Worm (Caenorhabditis elegans) whole organism, L3 larva: ENCODE results near the gene F22E5.9.
"Not testable (repeated sequence)": the region's sequence is repeated elsewhere in the genome, so short reads cannot be mapped to it uniquely, and the experiment has no call there.

Experiments used
- R02D3.7 ChIP-seq: fragments of 150-350 bp; optimal IDR thresholded peaks from 2 replicates; lab custom pipeline; 2014; ENCODE audit warnings: missing biosample characterization, missing genetic modification characterization
- aly-2 ChIP-seq: fragments of 150-350 bp; optimal IDR thresholded peaks from 2 replicates; lab custom pipeline; 2014; ENCODE audit warnings: missing biosample characterization, missing genetic modification characterization
- ama-1 ChIP-seq: fragments of 150-350 bp; optimal IDR thresholded peaks from 2 replicates; lab custom pipeline; 2018
- ceh-16 ChIP-seq: sonication (generic microtip); optimal IDR thresholded peaks from 2 replicates; lab custom pipeline; 2017; ENCODE audit warnings: missing biosample characterization, missing genetic modification characterization
- egl-5 ChIP-seq: fragments of 150-350 bp; optimal IDR thresholded peaks from 2 replicates; lab custom pipeline; 2017; ENCODE audit warnings: missing biosample characterization, missing genetic modification reagents, missing genetic modification characterization, inconsistent platforms
- elt-1 ChIP-seq: fragments of 150-350 bp; optimal IDR thresholded peaks from 2 replicates; lab custom pipeline; 2014; ENCODE audit warnings: missing biosample characterization, missing genetic modification characterization
- elt-2 ChIP-seq: sonication (generic microtip); optimal IDR thresholded peaks from 2 replicates; lab custom pipeline; 2016; ENCODE audit warnings: missing genetic modification reagents, mild to moderate bottlenecking, missing genetic modification characterization, missing compliant biosample characterization
- fkh-10 ChIP-seq: sonication (generic microtip); optimal IDR thresholded peaks from 2 replicates; lab custom pipeline; 2017; ENCODE audit warnings: missing biosample characterization, missing genetic modification reagents, missing genetic modification characterization
- fos-1 ChIP-seq: fragments of 150-350 bp; optimal IDR thresholded peaks from 2 replicates; lab custom pipeline; 2014; ENCODE audit warnings: missing biosample characterization, missing genetic modification characterization
- hmg-11 ChIP-seq: sonication (generic microtip); optimal IDR thresholded peaks from 2 replicates; lab custom pipeline; 2016; ENCODE audit warnings: missing genetic modification characterization, missing compliant biosample characterization
- jun-1 ChIP-seq: fragments of 150-350 bp; optimal IDR thresholded peaks from 2 replicates; lab custom pipeline; 2014; ENCODE audit warnings: missing biosample characterization, missing genetic modification reagents, missing genetic modification characterization
- lin-15B ChIP-seq: fragments of 150-350 bp; optimal IDR thresholded peaks from 2 replicates; lab custom pipeline; 2014; ENCODE audit warnings: missing biosample characterization, missing genetic modification characterization
- lsy-12 ChIP-seq: sonication (generic microtip); optimal IDR thresholded peaks from 2 replicates; lab custom pipeline; 2016; ENCODE audit warnings: mild to moderate bottlenecking, missing genetic modification characterization, missing compliant biosample characterization
- mdl-1 ChIP-seq: fragments of 150-350 bp; optimal IDR thresholded peaks from 2 replicates; lab custom pipeline; 2014; ENCODE audit warnings: missing biosample characterization, missing genetic modification characterization
- nhr-11 ChIP-seq: fragments of 150-350 bp; optimal IDR thresholded peaks from 2 replicates; lab custom pipeline; 2014; ENCODE audit warnings: missing biosample characterization, missing genetic modification characterization
- nhr-12 ChIP-seq: fragments of 150-350 bp; optimal IDR thresholded peaks from 2 replicates; lab custom pipeline; 2014; ENCODE audit warnings: missing biosample characterization, missing genetic modification characterization
- nhr-23 ChIP-seq: fragments of 150-350 bp; optimal IDR thresholded peaks from 2 replicates; lab custom pipeline; 2014; ENCODE audit warnings: missing biosample characterization, missing genetic modification reagents, missing genetic modification characterization
- nhr-237 ChIP-seq: fragments of 150-350 bp; optimal IDR thresholded peaks from 2 replicates; lab custom pipeline; 2014; ENCODE audit warnings: missing biosample characterization, missing genetic modification characterization
- nhr-76 ChIP-seq: fragments of 150-350 bp; sonication (generic microtip); optimal IDR thresholded peaks from 5 replicates; lab custom pipeline; 2014; ENCODE audit warnings: missing biosample characterization, missing genetic modification characterization
- pha-4 ChIP-seq: fragments of 150-350 bp; optimal IDR thresholded peaks from 2 replicates; lab custom pipeline; 2014; ENCODE audit warnings: missing biosample characterization, missing genetic modification reagents, missing genetic modification characterization
- pqm-1 ChIP-seq: fragments of 150-350 bp; optimal IDR thresholded peaks from 2 replicates; lab custom pipeline; 2017; ENCODE audit warnings: missing biosample characterization, missing genetic modification characterization, inconsistent platforms
- skn-1 ChIP-seq: fragments of 150-350 bp; optimal IDR thresholded peaks from 2 replicates; lab custom pipeline; 2014; ENCODE audit warnings: missing biosample characterization, missing genetic modification characterization
- snpc-4 ChIP-seq: fragments of 150-350 bp; optimal IDR thresholded peaks from 2 replicates; lab custom pipeline; 2014; ENCODE audit warnings: missing biosample characterization, missing genetic modification characterization
- unc-39 ChIP-seq: sonication (generic microtip); optimal IDR thresholded peaks from 4 replicates; lab custom pipeline; 2017; ENCODE audit warnings: missing biosample characterization, missing genetic modification characterization
- unc-62 ChIP-seq: fragments of 150-350 bp; sonication (generic microtip); optimal IDR thresholded peaks from 4 replicates; lab custom pipeline; 2014; ENCODE audit warnings: missing biosample characterization, missing genetic modification reagents, missing genetic modification characterization
- ztf-11 ChIP-seq: fragments of 150-350 bp; optimal IDR thresholded peaks from 2 replicates; lab custom pipeline; 2014; ENCODE audit warnings: missing biosample characterization, missing genetic modification characterization
- ztf-4 ChIP-seq: fragments of 150-350 bp; optimal IDR thresholded peaks from 2 replicates; lab custom pipeline; 2014; ENCODE audit warnings: missing biosample characterization, missing genetic modification characterization

F22E5.9 gene

DNA sequence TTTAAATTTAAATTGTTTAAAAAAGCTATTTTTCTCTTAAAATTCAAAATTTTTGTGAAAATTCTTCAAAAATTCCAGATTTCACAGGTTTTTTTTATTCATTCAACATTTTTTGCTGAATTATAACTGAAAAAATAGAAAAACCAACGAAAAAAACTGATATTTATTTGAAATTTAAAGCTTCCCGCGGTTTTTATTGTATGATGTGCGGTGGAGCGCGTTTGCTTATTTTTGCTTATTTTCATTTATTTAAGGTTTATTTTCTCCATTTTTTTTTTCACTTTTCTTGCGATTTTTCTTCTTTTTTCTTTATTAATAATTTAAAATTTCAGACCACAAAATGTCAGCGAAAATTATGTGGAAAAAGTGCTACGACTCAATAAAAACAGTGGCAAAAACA lies at the start of gene F22E5.9:
Gene F22E5.9, plus strand, starts transcription at position 327 of the 400 bp plus-strand sequence.
- peak; percentile 52 for TF ChIP-seq skn-1 (tag; lab: Kevin White, UChicago)
- peak; percentile 32 for TF ChIP-seq pha-4 (tag; lab: Kevin White, UChicago)
- TF ChIP-seq nhr-11 (tag; lab: Kevin White, UChicago) = no peak

DNA sequence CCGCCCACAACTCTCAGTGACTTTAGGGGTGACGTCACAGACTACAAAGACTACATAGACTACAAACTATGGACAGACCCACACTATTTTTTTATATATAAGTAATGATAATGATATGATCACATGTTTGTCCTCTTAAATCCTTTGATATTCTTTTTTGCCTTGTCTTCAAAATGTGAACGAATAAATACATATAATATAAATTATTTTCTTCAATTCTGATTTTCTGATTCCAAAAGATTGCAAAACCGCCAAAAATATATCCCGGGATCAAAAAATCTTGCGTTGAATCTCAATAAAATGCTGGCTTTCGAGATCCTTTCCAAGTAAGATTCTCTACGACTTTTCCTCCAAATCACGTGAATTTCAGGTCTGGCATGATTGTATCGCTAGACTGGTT lies 38.0 kb upstream of the F22E5.9 start, which contains the start of gene F33H12.1:
Gene F33H12.1, plus strand, starts transcription at position 301 of the 400 bp plus-strand sequence.
- TF ChIP-seq skn-1 (tag; lab: Kevin White, UChicago); elt-1; ceh-16 (tag; lab: Kevin White, UChicago): not testable (repeated sequence)

ce11 chrII:2600931-2601330 lies 37.3 kb upstream of the F22E5.9 start:
- TF ChIP-seq elt-2 (tag; lab: Kevin White, UChicago) (no peak), snpc-4 (tag; lab: Kevin White, UChicago) (no peak), nhr-11 (tag; lab: Kevin White, UChicago) (no peak), pqm-1 (tag; lab: Kevin White, UChicago) (no peak), mdl-1 (tag; lab: Kevin White, UChicago) (no peak), ama-1 (lab: Kevin White, UChicago) (no peak), ztf-4 (tag; lab: Kevin White, UChicago) (no peak), nhr-237 (tag; lab: Kevin White, UChicago) (no peak), nhr-23 (tag; lab: Kevin White, UChicago) (no peak)
- TF ChIP-seq, all 47 proteins: peak for 0

- TF ChIP-seq hmg-11 (tag; lab: Kevin White, UChicago) (no peak), nhr-11 (tag; lab: Kevin White, UChicago) (no peak), egl-5 (no peak), aly-2 (no peak)
Observed at ce11 chrII:2605319-2605718, 32.9 kb upstream of the F22E5.9 start, which contains the start of gene sri-77. sri-77 (minus strand) TSS chrII:2605419.

- peak; percentile 30 for TF ChIP-seq fos-1 (tag; lab: Kevin White, UChicago)
- TF ChIP-seq pqm-1 (tag; lab: Kevin White, UChicago) = peak; percentile 73
- no peak for TF ChIP-seq unc-39 (tag; lab: Kevin White, UChicago)
- TF ChIP-seq elt-2 (tag; lab: Kevin White, UChicago) = peak; percentile 96
- no peak for TF ChIP-seq nhr-12 (tag; lab: Kevin White, UChicago)
- TF ChIP-seq nhr-76 (tag; lab: Kevin White, UChicago) = no peak
- no peak for TF ChIP-seq lin-15B (tag; lab: Kevin White, UChicago)
- peak; percentile 55 for TF ChIP-seq jun-1 (tag; lab: Kevin White, UChicago)
Observed at ce11 chrII:2610202-2610912, 27.8 kb upstream of the F22E5.9 start, which contains the start of gene sri-38. sri-38 (plus strand) TSS chrII:2610862.

DNA sequence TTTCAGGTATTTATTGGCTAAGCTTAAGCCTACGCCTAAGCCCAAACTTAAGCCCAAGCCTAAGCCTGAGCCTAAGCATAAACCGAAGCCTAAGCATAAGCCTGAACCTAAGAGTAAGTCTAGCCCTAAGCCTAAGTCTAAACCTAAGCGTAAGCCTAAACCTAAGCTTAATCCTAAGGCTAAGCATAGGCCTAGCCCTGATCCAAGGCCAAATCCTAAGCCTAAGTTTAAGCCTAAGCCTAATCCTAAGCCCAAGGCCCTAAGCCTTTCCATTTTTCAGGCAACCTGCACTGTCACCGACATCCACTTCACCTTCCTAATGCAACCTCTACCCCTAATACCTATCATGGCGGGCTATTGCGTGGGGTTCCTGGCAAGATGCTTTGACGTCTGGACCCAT lies 27.2 kb upstream of the F22E5.9 start:
- TF ChIP-seq fkh-10 = no peak
- TF ChIP-seq R02D3.7 (tag; lab: Kevin White, UChicago) = no peak
- no peak for TF ChIP-seq lsy-12 (tag; lab: Kevin White, UChicago)
- no peak for TF ChIP-seq pha-4 (tag; lab: Kevin White, UChicago)
- TF ChIP-seq ztf-11 = no peak
- no peak for TF ChIP-seq nhr-76 (tag; lab: Kevin White, UChicago)
- TF ChIP-seq snpc-4 (tag; lab: Kevin White, UChicago) = no peak
- no peak for TF ChIP-seq nhr-12 (tag; lab: Kevin White, UChicago)
- TF ChIP-seq unc-62 (GFP tag; lab: Kevin White, UChicago) = no peak
- no peak for TF ChIP-seq nhr-11 (tag; lab: Kevin White, UChicago)
- TF ChIP-seq ztf-4 (tag; lab: Kevin White, UChicago) = no peak

ce11 chrII:2612278-2612677 lies 25.9 kb upstream of the F22E5.9 start, which contains the start of gene D2062.13:
D2062.13 (plus strand) TSS chrII:2612578.
- TF ChIP-seq unc-39 (tag; lab: Kevin White, UChicago); nhr-23 (tag; lab: Kevin White, UChicago); fkh-10: not testable (repeated sequence)
